Fruit fly (Drosophila melanogaster) whole organism, prepupa: ENCODE results near the gene CG31882.

ENCODE experiments used
- CG11762 ChIP-seq: fragments of 200-800 bp; sonication (Bioruptor generic); optimal IDR thresholded peaks from 3 replicates; lab custom pipeline; 2016; ENCODE audit warnings: missing biosample characterization, missing genetic modification characterization; ENCODE audit not compliant: insufficient read depth
- CG16779 ChIP-seq: fragments of 200-800 bp; sonication (Bioruptor generic); optimal IDR thresholded peaks from 3 replicates; lab custom pipeline; 2017; ENCODE audit warnings: missing biosample characterization, mild to moderate bottlenecking, missing genetic modification characterization
- CG6276 ChIP-seq: fragments of 200-800 bp; sonication (Bioruptor generic); optimal IDR thresholded peaks from 2 replicates; lab custom pipeline; 2017; ENCODE audit warnings: missing biosample characterization, mild to moderate bottlenecking, missing genetic modification characterization
- CG8632 ChIP-seq: fragments of 200-800 bp; sonication (Bioruptor generic); optimal IDR thresholded peaks from 3 replicates; lab custom pipeline; 2016; ENCODE audit warnings: missing biosample characterization, missing genetic modification characterization
- Gug ChIP-seq: fragments of 200-800 bp; sonication (Bioruptor generic); IDR thresholded peaks from 2 replicates; pipeline ENCODE4 v1.3.6; 2022; ENCODE audit warnings: missing biosample characterization, missing genetic modification characterization
- Hr39 ChIP-seq: fragments of 200-800 bp; sonication (Bioruptor generic); optimal IDR thresholded peaks from 2 replicates; lab custom pipeline; 2016; ENCODE audit warnings: missing biosample characterization, missing genetic modification characterization
- Lpt ChIP-seq: fragments of 200-800 bp; sonication (Bioruptor generic); optimal IDR thresholded peaks from 3 replicates; lab custom pipeline; 2016; ENCODE audit warnings: missing biosample characterization, missing genetic modification characterization
- OdsH ChIP-seq: fragments of 200-800 bp; sonication (Bioruptor generic); optimal IDR thresholded peaks from 3 replicates; lab custom pipeline; 2016; ENCODE audit warnings: missing biosample characterization, missing genetic modification characterization
- Sox14 ChIP-seq: fragments of 200-800 bp; sonication (Bioruptor generic); optimal IDR thresholded peaks from 3 replicates; lab custom pipeline; 2016; ENCODE audit warnings: missing biosample characterization, missing genetic modification characterization
- fd59A ChIP-seq: fragments of 200-800 bp; sonication (Bioruptor generic); optimal IDR thresholded peaks from 2 replicates; lab custom pipeline; 2017; ENCODE audit warnings: missing biosample characterization, mild to moderate bottlenecking, missing genetic modification characterization, missing genetic modification reagents
- svp ChIP-seq: fragments of 200-800 bp; sonication (Bioruptor generic); peaks from one replicate; lab custom pipeline; 2016; ENCODE audit warnings: missing biosample characterization, missing genetic modification characterization

DNA sequence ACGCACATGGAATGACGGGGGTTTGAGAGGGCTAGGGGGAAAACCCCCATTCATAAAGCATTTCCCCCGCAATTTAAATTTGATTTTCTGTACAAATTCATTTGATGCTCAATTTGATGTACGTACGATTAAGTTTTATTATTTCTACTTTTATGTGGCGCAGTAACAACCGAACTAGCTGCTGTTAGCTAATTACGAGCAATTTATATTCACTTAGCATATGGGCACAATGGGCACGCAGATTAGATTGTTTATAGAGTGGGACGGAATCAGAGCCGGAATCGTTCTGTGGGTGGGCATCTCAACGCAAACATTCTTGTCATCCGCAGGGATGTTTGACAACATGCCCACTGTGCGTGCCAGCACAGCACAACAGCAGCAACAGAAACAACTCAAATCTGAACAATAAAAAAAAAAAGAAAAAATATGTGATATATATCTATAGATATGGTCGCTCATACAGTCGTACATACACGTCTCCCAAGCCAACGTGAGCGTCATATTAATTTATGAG lies 45.9 kb upstream of the CG31882 start:
- TF ChIP-seq Hr39 (no peak), fd59A (GFP tag; lab: Kevin White, UChicago) (no peak), Gug (no peak), svp (no peak), Sox14 (GFP tag; lab: Kevin White, UChicago) (no peak), CG8632 (GFP tag; lab: Kevin White, UChicago) (no peak), CG11762 (GFP tag; lab: Kevin White, UChicago) (no peak), CG6276 (GFP tag; lab: Kevin White, UChicago) (no peak), Lpt (GFP tag; lab: Kevin White, UChicago) (no peak), OdsH (GFP tag; lab: Kevin White, UChicago) (no peak), CG16779 (tag; lab: Kevin White, UChicago) (no peak)
